Fruit fly (Drosophila melanogaster): ENCODE data around the gene CG15535.

CG15535 gene

dm6 chr3R:30423695-30424094, at the start of gene CG15535, which contains the start of gene mRpS18C:
CG15535 (minus strand) TSS chr3R:30423929.
mRpS18C (plus strand) TSS chr3R:30423974.
- TF ChIP-seq Pif1A (GFP tag; optimal IDR thresholded peaks at IDR 0.05), result no peak
- TF ChIP-seq Snoo (tag; optimal IDR thresholded peaks at IDR 0.05), result no peak

- TF ChIP-seq EcR (GFP tag; optimal IDR thresholded peaks at IDR 0.05) (peak; percentile 59), CG4496 (GFP tag; IDR thresholded peaks at IDR 0.05) (no peak), CG9948 (tag; optimal IDR thresholded peaks at IDR 0.05) (no peak)
These were observed 48.6 kb upstream of the CG15535 start for dm6 chr3R:30472331-30472730.

- TF ChIP-seq CG34367 (tag; optimal IDR thresholded peaks at IDR 0.05) (no peak), Snoo (tag; optimal IDR thresholded peaks at IDR 0.05) (no peak), CG14655 (GFP tag; optimal IDR thresholded peaks at IDR 0.05) (no peak), rn (GFP tag; IDR thresholded peaks at IDR 0.05) (no peak), Pif1B (GFP tag; optimal IDR thresholded peaks at IDR 0.05) (no peak), CG13204 (GFP tag; optimal IDR thresholded peaks at IDR 0.05) (no peak), fd96Ca (GFP tag; IDR thresholded peaks at IDR 0.05) (no peak), Ets98B (GFP tag; IDR thresholded peaks at IDR 0.05) (no peak)
These were observed 47.0 kb upstream of the CG15535 start for dm6 chr3R:30470690-30471089.

- no peak for TF ChIP-seq Snoo (tag; optimal IDR thresholded peaks at IDR 0.05)
- no peak for TF ChIP-seq Pif1A (GFP tag; optimal IDR thresholded peaks at IDR 0.05)
- no peak for TF ChIP-seq CG4496 (GFP tag; IDR thresholded peaks at IDR 0.05)
- no peak for TF ChIP-seq CG8159 (tag; optimal IDR thresholded peaks at IDR 0.05)
- TF ChIP-seq CG10348 (GFP tag; IDR thresholded peaks at IDR 0.05), result no peak
- no peak for TF ChIP-seq CG8301 (tag; optimal IDR thresholded peaks at IDR 0.05)
- no peak for TF ChIP-seq CG32121 (GFP tag; IDR thresholded peaks at IDR 0.05)
- TF ChIP-seq Pif1B (GFP tag; optimal IDR thresholded peaks at IDR 0.05), result no peak
- no peak for TF ChIP-seq CG13204 (GFP tag; optimal IDR thresholded peaks at IDR 0.05)
These were observed 43.3 kb upstream of the CG15535 start for dm6 chr3R:30467062-30467461.

dm6 chr3R:30466515-30466914, 42.8 kb upstream of the CG15535 start:
- TF ChIP-seq fd96Ca (GFP tag; IDR thresholded peaks at IDR 0.05) (peak; percentile 38; the same call in 1 of the 3 replicates), CG4496 (GFP tag; IDR thresholded peaks at IDR 0.05) (peak; percentile 14; the same call in 1 of the 3 replicates), CG17806 (tag; optimal IDR thresholded peaks at IDR 0.05) (no peak)

- TF ChIP-seq CG13204 (GFP tag; optimal IDR thresholded peaks at IDR 0.05) (no peak), CG12605 (GFP tag; IDR thresholded peaks at IDR 0.05) (peak; percentile 53; the same call in 1 of the 2 replicates), fd96Ca (GFP tag; IDR thresholded peaks at IDR 0.05) (no peak), gl (tag; optimal IDR thresholded peaks at IDR 0.05) (peak; percentile 1), CG4496 (GFP tag; IDR thresholded peaks at IDR 0.05) (no peak), CG15710 (tag; optimal IDR thresholded peaks at IDR 0.05) (no peak), CG9948 (tag; optimal IDR thresholded peaks at IDR 0.05) (no peak), CG8301 (tag; optimal IDR thresholded peaks at IDR 0.05) (no peak), Pif1B (GFP tag; optimal IDR thresholded peaks at IDR 0.05) (no peak), EcR (GFP tag; optimal IDR thresholded peaks at IDR 0.05) (peak; percentile 72), Pif1A (GFP tag; optimal IDR thresholded peaks at IDR 0.05) (no peak), CG17806 (tag; optimal IDR thresholded peaks at IDR 0.05) (no peak), CG32121 (GFP tag; IDR thresholded peaks at IDR 0.05) (no peak), Snoo (tag; optimal IDR thresholded peaks at IDR 0.05) (no peak), D1 (tag; optimal IDR thresholded peaks at IDR 0.05) (no peak), rn (GFP tag; IDR thresholded peaks at IDR 0.05) (no peak), Ets98B (GFP tag; IDR thresholded peaks at IDR 0.05) (no peak)
These were observed 42.2 kb upstream of the CG15535 start, which contains the start of gene PH4alphaEFB for dm6 chr3R:30465775-30466494. PH4alphaEFB (plus strand) TSS chr3R:30466050.

- TF ChIP-seq fd96Ca (GFP tag; IDR thresholded peaks at IDR 0.05) (no peak), CG15710 (tag; optimal IDR thresholded peaks at IDR 0.05) (no peak), D1 (tag; optimal IDR thresholded peaks at IDR 0.05) (no peak), CG8301 (tag; optimal IDR thresholded peaks at IDR 0.05) (no peak), Ets98B (GFP tag; IDR thresholded peaks at IDR 0.05) (no peak), CG9948 (tag; optimal IDR thresholded peaks at IDR 0.05) (no peak), Pif1A (GFP tag; optimal IDR thresholded peaks at IDR 0.05) (no peak), CG12605 (GFP tag; IDR thresholded peaks at IDR 0.05) (no peak), CG8159 (tag; optimal IDR thresholded peaks at IDR 0.05) (no peak)
These were observed 40.5 kb upstream of the CG15535 start for dm6 chr3R:30464244-30464643.

All from whole organism, pupa.